Worm (Caenorhabditis elegans) whole organism, L1 larva: ENCODE data around the gene F52E10.4.

Experiments
- C04F5.9 ChIP-seq: sonication (generic microtip); optimal IDR thresholded peaks from 2 replicates; lab custom pipeline; 2016; ENCODE audit warnings: missing genetic modification characterization, missing compliant biosample characterization
- C34B4.2 ChIP-seq: sonication (generic microtip); optimal IDR thresholded peaks from 2 replicates; lab custom pipeline; 2017; ENCODE audit warnings: mild to moderate bottlenecking, missing genetic modification characterization, missing compliant biosample characterization
- alr-1 ChIP-seq: fragments of 200-800 bp; sonication (Bioruptor generic); optimal IDR thresholded peaks from 2 replicates; lab custom pipeline; 2018; ENCODE audit warnings: borderline replicate concordance, mild to moderate bottlenecking, missing genetic modification characterization, missing compliant biosample characterization
- aly-2 ChIP-seq: fragments of 150-350 bp; optimal IDR thresholded peaks from 2 replicates; lab custom pipeline; 2014; ENCODE audit warnings: missing biosample characterization, missing genetic modification characterization
- ama-1 ChIP-seq: fragments of 150-350 bp; optimal IDR thresholded peaks from 2 replicates; lab custom pipeline; 2014
- blmp-1 ChIP-seq: fragments of 150-350 bp; optimal IDR thresholded peaks from 2 replicates; lab custom pipeline; 2014; ENCODE audit warnings: missing biosample characterization, missing genetic modification characterization
- ceh-63 ChIP-seq: fragments of 200-800 bp; sonication (Bioruptor generic); optimal IDR thresholded peaks from 2 replicates; lab custom pipeline; 2018; ENCODE audit warnings: mild to moderate bottlenecking, missing genetic modification characterization, missing compliant biosample characterization
- ceh-8 ChIP-seq: fragments of 200-800 bp; sonication (Bioruptor generic); optimal IDR thresholded peaks from 2 replicates; lab custom pipeline; 2018; ENCODE audit warnings: mild to moderate bottlenecking, missing genetic modification characterization, moderate library complexity, missing compliant biosample characterization
- dpl-1 ChIP-seq, 3 experiments: fragments of 150-350 bp in 2 of 3; sonication (generic microtip) in 1 of 3; optimal IDR thresholded peaks; 2 replicates each; lab custom pipeline; 2014 to 2017; ENCODE audit warnings: missing biosample characterization in 3 of 3, missing genetic modification characterization in 3 of 3, missing genetic modification reagents in 3 of 3
- efl-1 ChIP-seq, 4 experiments: fragments of 150-350 bp; optimal IDR thresholded peaks in 3 of 4; peaks in 1 of 4; 1 replicate in 1 of 4; 2 replicates in 3 of 4; lab custom pipeline; 2014; ENCODE audit warnings: missing biosample characterization in 2 of 4, missing genetic modification characterization in 2 of 4, missing genetic modification reagents in 2 of 4
- efl-3 ChIP-seq: fragments of 200-800 bp; sonication (Bioruptor generic); optimal IDR thresholded peaks from 2 replicates; lab custom pipeline; 2018; ENCODE audit warnings: mild to moderate bottlenecking, missing genetic modification characterization, missing compliant biosample characterization
- elt-2 ChIP-seq: sonication (generic microtip); optimal IDR thresholded peaks from 2 replicates; lab custom pipeline; 2016; ENCODE audit warnings: missing genetic modification characterization, mild to moderate bottlenecking, inconsistent platforms, missing compliant biosample characterization, missing genetic modification reagents
- elt-3 ChIP-seq, 6 experiments: fragments of 150-350 bp in 1 of 6; sonication (generic microtip); optimal IDR thresholded peaks; 2 replicates each; lab custom pipeline; 2017 to 2018; ENCODE audit warnings: missing biosample characterization in 6 of 6, missing genetic modification characterization in 6 of 6, inconsistent platforms in 1 of 6
- ets-5 ChIP-seq: fragments of 200-800 bp; sonication (Bioruptor generic); IDR thresholded peaks from 2 replicates; pipeline ENCODE4 v1.3.6; 2022; ENCODE audit warnings: missing genetic modification characterization, missing compliant biosample characterization
- fkh-10 ChIP-seq: sonication (generic microtip); optimal IDR thresholded peaks from 2 replicates; lab custom pipeline; 2017; ENCODE audit warnings: missing biosample characterization, missing genetic modification reagents, missing genetic modification characterization
- fkh-4 ChIP-seq: sonication (generic microtip); optimal IDR thresholded peaks from 2 replicates; lab custom pipeline; 2016; ENCODE audit warnings: missing compliant biosample characterization, missing genetic modification characterization, borderline replicate concordance
- grh-1 ChIP-seq: fragments of 200-800 bp; sonication (Bioruptor generic); IDR thresholded peaks from 2 replicates; pipeline ENCODE4 v1.3.6; 2022; ENCODE audit warnings: missing genetic modification reagents, missing genetic modification characterization, missing compliant biosample characterization
- hlh-17 ChIP-seq: fragments of 200-800 bp; sonication (Bioruptor generic); optimal IDR thresholded peaks from 2 replicates; lab custom pipeline; 2018; ENCODE audit warnings: missing genetic modification characterization, mild to moderate bottlenecking, missing compliant biosample characterization, moderate library complexity, borderline replicate concordance
- irx-1 ChIP-seq: sonication (generic microtip); optimal IDR thresholded peaks from 2 replicates; lab custom pipeline; 2016; ENCODE audit warnings: missing genetic modification characterization, missing compliant biosample characterization
- lin-13 ChIP-seq: fragments of 150-350 bp; optimal IDR thresholded peaks from 2 replicates; lab custom pipeline; 2014; ENCODE audit warnings: missing biosample characterization, missing genetic modification reagents, missing genetic modification characterization
- lin-14 ChIP-seq: fragments of 200-800 bp; sonication (Bioruptor generic); optimal IDR thresholded peaks from 2 replicates; lab custom pipeline; 2018; ENCODE audit warnings: mild to moderate bottlenecking, missing genetic modification characterization, moderate library complexity, missing compliant biosample characterization
- lin-15B ChIP-seq: fragments of 150-350 bp; sonication (generic microtip); optimal IDR thresholded peaks from 3 replicates; lab custom pipeline; 2014; ENCODE audit warnings: missing biosample characterization, missing genetic modification characterization
- lin-35 ChIP-seq, 2 experiments: fragments of 150-350 bp; optimal IDR thresholded peaks; 2 replicates each; lab custom pipeline; 2014; ENCODE audit warnings: missing biosample characterization in 2 of 2, missing genetic modification characterization in 2 of 2, missing genetic modification reagents in 2 of 2
- lir-3 ChIP-seq: sonication (generic microtip); optimal IDR thresholded peaks from 2 replicates; lab custom pipeline; 2016; ENCODE audit warnings: mild to moderate bottlenecking, missing genetic modification characterization, moderate library complexity, missing compliant biosample characterization; ENCODE audit not compliant: poor library complexity
- mab-9 ChIP-seq: fragments of 200-800 bp; sonication (Bioruptor generic); IDR thresholded peaks from 2 replicates; pipeline ENCODE4 v1.3.6; 2022; ENCODE audit warnings: missing genetic modification reagents, missing genetic modification characterization, missing compliant biosample characterization
- mef-2 ChIP-seq: fragments of 150-350 bp; optimal IDR thresholded peaks from 2 replicates; lab custom pipeline; 2014; ENCODE audit warnings: missing biosample characterization, missing genetic modification characterization
- nhr-12 ChIP-seq: sonication (generic microtip); optimal IDR thresholded peaks from 2 replicates; lab custom pipeline; 2017; ENCODE audit warnings: missing biosample characterization, missing genetic modification characterization
- nhr-19 ChIP-seq: fragments of 200-800 bp; sonication (Bioruptor generic); conservative IDR thresholded peaks from 2 replicates; pipeline ENCODE4 v1.3.6; 2022; ENCODE audit warnings: missing genetic modification characterization, missing compliant biosample characterization
- nhr-237 ChIP-seq: fragments of 150-350 bp; optimal IDR thresholded peaks from 2 replicates; lab custom pipeline; 2014; ENCODE audit warnings: missing biosample characterization, missing genetic modification characterization
- nhr-28 ChIP-seq: fragments of 150-350 bp; optimal IDR thresholded peaks from 2 replicates; lab custom pipeline; 2014; ENCODE audit warnings: missing biosample characterization, missing genetic modification characterization
- nhr-47 ChIP-seq: sonication (generic microtip); optimal IDR thresholded peaks from 2 replicates; lab custom pipeline; 2016; ENCODE audit warnings: mild to moderate bottlenecking, missing genetic modification characterization, moderate library complexity, missing compliant biosample characterization
- nhr-71 ChIP-seq: sonication (generic microtip); optimal IDR thresholded peaks from 2 replicates; lab custom pipeline; 2016; ENCODE audit warnings: mild to moderate bottlenecking, missing genetic modification characterization, moderate library complexity, missing compliant biosample characterization
- nhr-76 ChIP-seq: sonication (generic microtip); optimal IDR thresholded peaks from 2 replicates; lab custom pipeline; 2017; ENCODE audit warnings: missing biosample characterization, missing genetic modification characterization
- nhr-84 ChIP-seq: sonication (generic microtip); optimal IDR thresholded peaks from 2 replicates; lab custom pipeline; 2017; ENCODE audit warnings: missing biosample characterization, missing genetic modification characterization
- nhr-85 ChIP-seq: sonication (generic microtip); peaks from one replicate; lab custom pipeline; 2016; ENCODE audit warnings: missing genetic modification characterization, inconsistent platforms, missing compliant biosample characterization
- pag-3 ChIP-seq: sonication (generic microtip); optimal IDR thresholded peaks from 2 replicates; lab custom pipeline; 2017; ENCODE audit warnings: missing genetic modification characterization, mild to moderate bottlenecking, missing compliant biosample characterization, antibody characterized with exemption, borderline replicate concordance; ENCODE audit not compliant: insufficient read depth
- pax-3 ChIP-seq: fragments of 200-800 bp; sonication (Bioruptor generic); optimal IDR thresholded peaks from 2 replicates; lab custom pipeline; 2018; ENCODE audit warnings: mild to moderate bottlenecking, missing genetic modification characterization, moderate library complexity, missing compliant biosample characterization
- rnt-1 ChIP-seq: sonication (generic microtip); optimal IDR thresholded peaks from 2 replicates; lab custom pipeline; 2016; ENCODE audit warnings: mild to moderate bottlenecking, missing genetic modification characterization, moderate library complexity, missing compliant biosample characterization
- skn-1 ChIP-seq: fragments of 150-350 bp; optimal IDR thresholded peaks from 2 replicates; lab custom pipeline; 2014; ENCODE audit warnings: missing biosample characterization, missing genetic modification characterization
- snpc-4 ChIP-seq: fragments of 150-350 bp; optimal IDR thresholded peaks from 2 replicates; lab custom pipeline; 2014; ENCODE audit warnings: missing biosample characterization, missing genetic modification characterization
- sptf-1 ChIP-seq: fragments of 150-350 bp; optimal IDR thresholded peaks from 2 replicates; lab custom pipeline; 2014; ENCODE audit warnings: missing biosample characterization, missing genetic modification characterization
- sup-37 ChIP-seq: fragments of 200-800 bp; sonication (Bioruptor generic); optimal IDR thresholded peaks from 2 replicates; lab custom pipeline; 2018; ENCODE audit warnings: mild to moderate bottlenecking, missing genetic modification characterization, missing compliant biosample characterization
- tbx-2 ChIP-seq: sonication (generic microtip); optimal IDR thresholded peaks from 2 replicates; lab custom pipeline; 2016; ENCODE audit warnings: missing genetic modification characterization, missing compliant biosample characterization
- unc-130 ChIP-seq: fragments of 150-350 bp; optimal IDR thresholded peaks from 2 replicates; lab custom pipeline; 2017; ENCODE audit warnings: missing biosample characterization, missing genetic modification characterization, inconsistent platforms
- unc-30 ChIP-seq: sonication (generic microtip); optimal IDR thresholded peaks from 2 replicates; lab custom pipeline; 2017; ENCODE audit warnings: missing biosample characterization, missing genetic modification characterization
- unc-62 ChIP-seq: fragments of 150-350 bp; optimal IDR thresholded peaks from 2 replicates; lab custom pipeline; 2014; ENCODE audit warnings: missing biosample characterization, missing genetic modification reagents, missing genetic modification characterization
- unc-98 ChIP-seq: fragments of 200-800 bp; sonication (Bioruptor generic); IDR thresholded peaks from 2 replicates; pipeline ENCODE4 v1.3.6; 2022; ENCODE audit warnings: missing genetic modification characterization, missing compliant biosample characterization
- xbp-1 ChIP-seq: sonication (generic microtip); optimal IDR thresholded peaks from 2 replicates; lab custom pipeline; 2016; ENCODE audit warnings: missing genetic modification characterization, missing compliant biosample characterization

Gene F52E10.4

DNA sequence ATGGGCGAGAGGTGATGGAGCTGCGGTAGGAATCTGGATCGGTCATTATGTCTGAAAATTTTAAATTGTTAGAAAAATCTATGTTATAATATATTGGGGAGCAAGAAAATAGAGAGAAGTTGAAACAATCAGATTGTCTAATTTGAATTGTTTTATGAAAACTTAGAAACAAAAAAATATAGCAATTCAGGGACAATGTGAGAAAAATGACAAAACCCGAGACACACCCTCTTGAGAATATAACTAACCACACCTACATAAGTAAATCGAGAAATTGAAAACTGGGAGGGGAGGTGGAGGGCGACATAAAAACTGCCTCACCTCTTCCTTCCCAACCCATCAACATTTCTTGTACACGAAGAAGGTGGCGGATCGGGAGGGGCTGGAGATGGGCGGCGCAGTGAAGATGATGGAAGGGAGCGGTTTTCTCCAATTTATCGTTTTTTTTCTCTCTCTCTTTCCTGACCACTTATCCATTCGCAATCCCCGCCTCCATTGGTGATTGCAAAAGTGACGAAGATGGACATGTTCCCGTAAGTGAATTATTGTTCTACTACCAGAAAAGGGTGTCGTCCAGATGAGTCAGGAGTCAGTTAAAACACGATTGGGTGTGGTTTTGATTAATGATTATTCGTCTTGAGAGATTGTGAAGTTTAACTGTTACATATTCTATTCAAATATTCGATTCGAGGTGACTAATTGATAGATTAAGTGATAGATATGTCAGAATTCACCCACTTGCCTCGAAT is 27.0 kb downstream of the F52E10.4 start, which contains the start of gene mua-6 (continued):
- TF ChIP-seq C34B4.2 (tag; lab: Kevin White, UChicago) (no peak), lin-35 (GFP tag; optimal IDR thresholded peaks at IDR 0.05; lab: Kevin White, UChicago) (no peak), nhr-28 (no peak), nhr-76 (no peak), lir-3 (tag; lab: Kevin White, UChicago) (no peak), unc-30 (tag; lab: Kevin White, UChicago) (no peak), tbx-2 (tag; lab: Kevin White, UChicago) (no peak), nhr-47 (tag; lab: Kevin White, UChicago) (no peak), pag-3 (tag; lab: Kevin White, UChicago) (no peak), elt-3 (tag; optimal IDR thresholded peaks at IDR 0.05; lab: Kevin White, UChicago) (peak in 2 of 6 experiments; percentile 14 to 51), hlh-17 (GFP tag; lab: Kevin White, UChicago) (no peak), efl-3 (GFP tag; lab: Kevin White, UChicago) (peak; percentile 48), snpc-4 (tag; lab: Kevin White, UChicago) (no peak), C04F5.9 (no peak), mab-9 (GFP tag; lab: Robert Waterston, UW) (no peak), lin-15B (tag; lab: Kevin White, UChicago) (no peak), rnt-1 (tag; lab: Kevin White, UChicago) (no peak), aly-2 (tag; lab: Kevin White, UChicago) (no peak), alr-1 (tag; lab: Kevin White, UChicago) (no peak), elt-2 (tag; lab: Kevin White, UChicago) (no peak), nhr-71 (tag; lab: Kevin White, UChicago) (peak; percentile 18), nhr-84 (tag; lab: Kevin White, UChicago) (no peak), xbp-1 (no peak)

- TF ChIP-seq fkh-10 (no peak), nhr-12 (tag; lab: Kevin White, UChicago) (no peak), skn-1 (tag; lab: Kevin White, UChicago) (no peak), lin-13 (GFP tag; lab: Kevin White, UChicago) (no peak), xbp-1 (no peak), unc-130 (peak; percentile 6), nhr-19 (GFP tag; lab: Robert Waterston, UW) (0 out of 2 replicates have a peak, but pooled peaks have one; percentile 15), grh-1 (GFP tag; lab: Robert Waterston, UW) (no peak), pax-3 (no peak), ama-1 (lab: Kevin White, UChicago) (no peak), dpl-1 (GFP tag; optimal IDR thresholded peaks at IDR 0.05; lab: Kevin White, UChicago) (no peak), hlh-17 (GFP tag; lab: Kevin White, UChicago) (no peak), elt-3 (tag; optimal IDR thresholded peaks at IDR 0.05; lab: Kevin White, UChicago) (peak in 4 of 6 experiments; percentile 25 to 80 (median 64)), sup-37 (no peak), unc-98 (GFP tag; lab: Robert Waterston, UW) (no peak), nhr-85 (peak; percentile 89), elt-2 (tag; lab: Kevin White, UChicago) (no peak), lin-35 (GFP tag; optimal IDR thresholded peaks at IDR 0.05; lab: Kevin White, UChicago) (peak in 1 of 2 experiments; percentile 10), ets-5 (GFP tag; lab: Robert Waterston, UW) (no peak), mef-2 (tag; lab: Kevin White, UChicago) (no peak), sptf-1 (tag; lab: Kevin White, UChicago) (no peak), efl-3 (GFP tag; lab: Kevin White, UChicago) (no peak), ceh-8 (GFP tag; lab: Kevin White, UChicago) (no peak), ceh-63 (GFP tag; lab: Kevin White, UChicago) (no peak), unc-30 (tag; lab: Kevin White, UChicago) (no peak), fkh-4 (tag; lab: Kevin White, UChicago) (no peak), nhr-71 (tag; lab: Kevin White, UChicago) (peak; percentile 36), nhr-237 (tag; lab: Kevin White, UChicago) (no peak), blmp-1 (tag; lab: Kevin White, UChicago) (peak; percentile 80), irx-1 (tag; lab: Kevin White, UChicago) (no peak), efl-1 (optimal IDR thresholded peaks at IDR 0.05; lab: Kevin White, UChicago) (no peak), efl-1 (GFP tag; optimal IDR thresholded peaks at IDR 0.05 in 1 of 2; lab: Kevin White, UChicago) (no peak), unc-62 (GFP tag; lab: Kevin White, UChicago) (no peak), lin-14 (GFP tag; lab: Kevin White, UChicago) (peak; percentile 80)
These were observed 29.5 kb downstream of the F52E10.4 start for ce11 chrX:16263287-16263686.
